Worm (Caenorhabditis elegans) whole organism, L4 larva: ENCODE data around the gene nlr-1.

ENCODE experiments used
- Y105C5A.15 ChIP-seq: fragments of 200-800 bp; sonication (Bioruptor generic); IDR thresholded peaks from 2 replicates; pipeline ENCODE4 v1.3.6; 2022; ENCODE audit warnings: missing genetic modification characterization, missing compliant biosample characterization
- ZK546.5 ChIP-seq, 2 experiments: sonication (generic microtip); optimal IDR thresholded peaks; 2 replicates each; lab custom pipeline; 2017; ENCODE audit warnings: missing biosample characterization in 2 of 2, missing genetic modification characterization in 2 of 2
- ama-1 ChIP-seq: fragments of 150-350 bp; optimal IDR thresholded peaks from 2 replicates; lab custom pipeline; 2014; ENCODE audit warnings: inconsistent platforms, mixed read lengths
- dpl-1 ChIP-seq: fragments of 150-350 bp; optimal IDR thresholded peaks from 2 replicates; lab custom pipeline; 2014; ENCODE audit warnings: missing biosample characterization, missing genetic modification reagents, missing genetic modification characterization
- lsy-2 ChIP-seq, 2 experiments: fragments of 150-350 bp in 1 of 2; sonication (generic microtip) in 1 of 2; optimal IDR thresholded peaks; 2 replicates each; lab custom pipeline; 2014 to 2017; ENCODE audit warnings: missing biosample characterization in 2 of 2, missing genetic modification characterization in 2 of 2
- mep-1 ChIP-seq: fragments of 150-350 bp; sonication (generic microtip); optimal IDR thresholded peaks from 3 replicates; lab custom pipeline; 2014; ENCODE audit warnings: missing biosample characterization, missing genetic modification characterization
- nhr-10 ChIP-seq: fragments of 150-350 bp; optimal IDR thresholded peaks from 2 replicates; lab custom pipeline; 2014; ENCODE audit warnings: missing biosample characterization, missing genetic modification characterization
- nhr-28 ChIP-seq: fragments of 150-350 bp; optimal IDR thresholded peaks from 2 replicates; lab custom pipeline; 2014; ENCODE audit warnings: missing biosample characterization, missing genetic modification characterization
- nhr-76 ChIP-seq: fragments of 150-350 bp; optimal IDR thresholded peaks from 2 replicates; lab custom pipeline; 2014; ENCODE audit warnings: missing biosample characterization, missing genetic modification characterization
- spr-3 ChIP-seq: fragments of 200-800 bp; sonication (Bioruptor generic); optimal IDR thresholded peaks from 2 replicates; lab custom pipeline; 2018; ENCODE audit warnings: mild to moderate bottlenecking, missing genetic modification characterization, missing compliant biosample characterization
- vab-7 ChIP-seq: fragments of 200-800 bp; sonication (Bioruptor generic); IDR thresholded peaks from 2 replicates; pipeline ENCODE4 v1.3.6; 2022; ENCODE audit warnings: missing genetic modification reagents, missing genetic modification characterization, missing compliant biosample characterization
- zag-1 ChIP-seq: fragments of 150-350 bp; optimal IDR thresholded peaks from 2 replicates; lab custom pipeline; 2014; ENCODE audit warnings: missing biosample characterization, missing genetic modification characterization

- TF ChIP-seq dpl-1 (GFP tag; lab: Kevin White, UChicago), result no peak
- no peak for TF ChIP-seq vab-7 (GFP tag; lab: Robert Waterston, UW)
- no peak for TF ChIP-seq mep-1
- no peak for TF ChIP-seq ZK546.5 (tag; optimal IDR thresholded peaks at IDR 0.05; lab: Kevin White, UChicago)
- TF ChIP-seq zag-1 (tag; lab: Kevin White, UChicago), result no peak
- no peak for TF ChIP-seq nhr-10
- no peak for TF ChIP-seq nhr-28 (tag; lab: Kevin White, UChicago)
- no peak for TF ChIP-seq nhr-76 (tag; lab: Kevin White, UChicago)
- no peak for TF ChIP-seq ama-1 (lab: Kevin White, UChicago)
- TF ChIP-seq lsy-2 (tag; optimal IDR thresholded peaks at IDR 0.05; lab: Kevin White, UChicago), result no peak
- no peak for TF ChIP-seq spr-3 (GFP tag; lab: Kevin White, UChicago)
- no peak for TF ChIP-seq Y105C5A.15 (GFP tag; lab: Robert Waterston, UW)
Observed at ce11 chrIV:12192104-12192763, 14.1 kb upstream of the nlr-1 start.
